Worm (Caenorhabditis elegans) whole organism, early embryonic: Measurements from ENCODE around the gene igcm-2.

ENCODE experiments used
- B0310.2 ChIP-seq: sonication (generic microtip); optimal IDR thresholded peaks from 2 replicates; lab custom pipeline; 2016; ENCODE audit warnings: mild to moderate bottlenecking, missing genetic modification characterization, missing compliant biosample characterization
- F13C5.2 ChIP-seq: sonication (generic microtip); optimal IDR thresholded peaks from 2 replicates; lab custom pipeline; 2017; ENCODE audit warnings: mild to moderate bottlenecking, missing genetic modification characterization, inconsistent platforms, missing compliant biosample characterization
- aly-1 ChIP-seq: sonication (generic microtip); optimal IDR thresholded peaks from 2 replicates; lab custom pipeline; 2016; ENCODE audit warnings: missing genetic modification characterization, missing compliant biosample characterization
- ama-1 ChIP-seq: fragments of 150-350 bp; optimal IDR thresholded peaks from 2 replicates; lab custom pipeline; 2014
- ceh-36 ChIP-seq: sonication (generic microtip); optimal IDR thresholded peaks from 2 replicates; lab custom pipeline; 2016; ENCODE audit warnings: missing genetic modification characterization, inconsistent platforms, missing compliant biosample characterization
- ets-7 ChIP-seq: sonication (generic microtip); optimal IDR thresholded peaks from 2 replicates; lab custom pipeline; 2016; ENCODE audit warnings: missing genotype, missing genetic modification characterization, missing compliant biosample characterization
- flt-1 ChIP-seq: fragments of 200-800 bp; sonication (Bioruptor generic); IDR thresholded peaks from 2 replicates; pipeline ENCODE4 v1.3.6; 2022; ENCODE audit warnings: missing genetic modification characterization, missing compliant biosample characterization
- hmbx-1 ChIP-seq: sonication (generic microtip); optimal IDR thresholded peaks from 2 replicates; lab custom pipeline; 2016; ENCODE audit warnings: mild to moderate bottlenecking, missing genetic modification characterization, missing compliant biosample characterization
- hmg-4 ChIP-seq: fragments of 200-800 bp; sonication (Bioruptor generic); optimal IDR thresholded peaks from 2 replicates; lab custom pipeline; 2018; ENCODE audit warnings: mild to moderate bottlenecking, missing genetic modification characterization, missing compliant biosample characterization
- hnd-1 ChIP-seq: sonication (generic microtip); optimal IDR thresholded peaks from 2 replicates; lab custom pipeline; 2016; ENCODE audit warnings: missing genetic modification characterization, missing compliant biosample characterization
- pes-1 ChIP-seq: fragments of 200-800 bp; sonication (Bioruptor generic); IDR thresholded peaks from 2 replicates; pipeline ENCODE4 v1.3.6; 2022; ENCODE audit warnings: missing genetic modification reagents, missing genetic modification characterization, missing compliant biosample characterization
- sea-1 ChIP-seq: fragments of 200-800 bp; sonication (Bioruptor generic); conservative IDR thresholded peaks from 2 replicates; pipeline ENCODE4 v1.3.6; 2022; ENCODE audit warnings: missing genetic modification characterization, missing compliant biosample characterization
- tbx-37 ChIP-seq: fragments of 200-800 bp; sonication (Bioruptor generic); conservative IDR thresholded peaks from 2 replicates; pipeline ENCODE4 v1.3.6; 2022; ENCODE audit warnings: missing genetic modification reagents, missing genetic modification characterization, missing compliant biosample characterization

- TF ChIP-seq flt-1 (GFP tag; lab: Robert Waterston, UW) (no peak), ama-1 (lab: Kevin White, UChicago) (no peak), tbx-37 (GFP tag; lab: Robert Waterston, UW) (no peak), hnd-1 (tag; lab: Kevin White, UChicago) (no peak), pes-1 (GFP tag; lab: Robert Waterston, UW) (no peak), B0310.2 (tag; lab: Kevin White, UChicago) (no peak), ets-7 (no peak), aly-1 (tag; lab: Kevin White, UChicago) (no peak), hmbx-1 (tag; lab: Kevin White, UChicago) (no peak), sea-1 (GFP tag; lab: Robert Waterston, UW) (no peak), F13C5.2 (no peak), ceh-36 (no peak), hmg-4 (GFP tag; lab: Kevin White, UChicago) (no peak)
Observed at ce11 chrX:6391491-6391890, at the start of gene igcm-2.
